Worm (Caenorhabditis elegans): ENCODE results near the gene myo-6.

The myo-6 gene

ce11 chrIII:13462965-13463783 is 53.6 kb downstream of the myo-6 start, which contains the start of gene ant-1.1 (continued):
- TF ChIP-seq lin-15B (tag; optimal IDR thresholded peaks at IDR 0.05) (peak; percentile 94), nhr-19 (GFP tag; conservative IDR thresholded peaks at IDR 0.05) (peak; percentile 97), jun-1 (tag; optimal IDR thresholded peaks at IDR 0.05) (peak; percentile 94), lin-13 (GFP tag; optimal IDR thresholded peaks at IDR 0.05) (peak; percentile 96)

DNA sequence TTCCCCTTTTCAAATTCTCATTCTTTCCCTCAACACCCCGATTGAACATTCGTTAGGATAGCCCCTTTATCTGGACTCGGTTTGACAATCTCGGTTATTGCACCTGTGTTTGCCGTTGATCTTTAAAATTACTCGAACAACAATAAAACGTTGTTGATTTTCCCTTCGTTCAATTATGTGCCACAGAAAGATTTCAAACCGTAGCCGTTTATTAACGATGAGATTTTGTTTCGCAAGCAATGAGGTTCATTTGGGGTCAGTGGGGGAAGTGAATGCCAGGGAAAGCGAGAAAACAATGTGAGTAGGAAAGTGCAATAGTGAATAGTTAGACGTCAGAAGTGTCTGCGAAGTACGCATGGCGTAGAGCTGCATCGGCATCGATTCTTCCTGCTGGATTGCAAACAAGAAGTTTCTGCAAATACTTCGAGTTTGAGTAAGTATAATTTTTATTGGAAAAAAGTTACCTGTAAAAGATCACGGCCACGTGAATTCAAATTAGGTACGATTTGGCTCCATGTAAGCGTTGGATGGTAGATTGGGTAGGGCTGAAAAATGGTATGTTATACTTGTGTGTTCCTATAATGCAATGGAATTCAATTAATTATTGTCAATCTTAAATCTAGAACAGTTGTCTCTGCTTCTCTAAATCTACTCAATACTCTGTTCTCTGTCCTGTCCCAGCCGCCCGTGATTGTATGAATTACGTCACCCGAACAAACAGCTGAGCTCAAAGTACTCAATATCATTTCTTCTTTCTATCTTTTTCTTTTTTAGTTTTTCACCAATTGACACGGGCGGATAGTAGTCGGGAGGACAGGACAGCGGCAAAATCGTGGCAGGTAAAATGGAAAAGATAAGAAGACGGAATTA is 55.1 kb downstream of the myo-6 start, which contains the start of gene kel-3:
TSS of gene kel-3 (plus strand) at position 328 of the 870 bp plus-strand sequence.
- TF ChIP-seq irx-1 (tag; optimal IDR thresholded peaks at IDR 0.05): no peak
- peak; percentile 4 for TF ChIP-seq hlh-17 (GFP tag; optimal IDR thresholded peaks at IDR 0.05; ENCODE audit: borderline replicate concordance)
- TF ChIP-seq unc-30 (tag; optimal IDR thresholded peaks at IDR 0.05): no peak
- no peak for TF ChIP-seq Y116A8C.19 (tag; optimal IDR thresholded peaks at IDR 0.05; ENCODE audit: borderline replicate concordance)
- no peak for TF ChIP-seq egl-13 (tag; optimal IDR thresholded peaks at IDR 0.05)
- peak; percentile 82 for TF ChIP-seq nhr-85 (tag)
- TF ChIP-seq nhr-11 (tag; optimal IDR thresholded peaks at IDR 0.05): peak; percentile 49
- TF ChIP-seq lin-39 (tag; optimal IDR thresholded peaks at IDR 0.05): peak; percentile 67
- peak; percentile 83 for TF ChIP-seq rnt-1 (tag; optimal IDR thresholded peaks at IDR 0.05)
- peak; percentile 91 for TF ChIP-seq nhr-71 (tag; optimal IDR thresholded peaks at IDR 0.05)
- TF ChIP-seq dpl-1 (GFP tag; optimal IDR thresholded peaks at IDR 0.05): peak; percentile 36 to 68 (median 42)
- TF ChIP-seq isw-1 (GFP tag; IDR thresholded peaks at IDR 0.05): no peak
- TF ChIP-seq pqm-1 (tag; optimal IDR thresholded peaks at IDR 0.05): no peak
- no peak for TF ChIP-seq nhr-28 (tag; optimal IDR thresholded peaks at IDR 0.05)
- TF ChIP-seq xbp-1 (tag; optimal IDR thresholded peaks at IDR 0.05): peak; percentile 31
- TF ChIP-seq blmp-1 (tag; optimal IDR thresholded peaks at IDR 0.05): peak; percentile 79
- no peak for TF ChIP-seq fkh-10 (GFP tag; optimal IDR thresholded peaks at IDR 0.05)
- peak; percentile 16 for TF ChIP-seq unc-86 (tag; optimal IDR thresholded peaks at IDR 0.05)
- TF ChIP-seq dsc-1 (tag; optimal IDR thresholded peaks at IDR 0.05): peak; percentile 35
- TF ChIP-seq lin-13 (GFP tag; optimal IDR thresholded peaks at IDR 0.05): peak; percentile 39
- TF ChIP-seq ceh-88 (GFP tag; IDR thresholded peaks at IDR 0.05): peak; percentile 71
- TF ChIP-seq nhr-77 (tag; optimal IDR thresholded peaks at IDR 0.05): peak; percentile 20
- peak; percentile 53 for TF ChIP-seq fos-1 (tag; optimal IDR thresholded peaks at IDR 0.05)
- peak; percentile 0 for TF ChIP-seq swsn-7 (tag; optimal IDR thresholded peaks at IDR 0.05)
- no peak for TF ChIP-seq ceh-8 (GFP tag; optimal IDR thresholded peaks at IDR 0.05)
- no peak for TF ChIP-seq ets-5 (GFP tag; IDR thresholded peaks at IDR 0.05)
- no peak for TF ChIP-seq lin-15B (tag; optimal IDR thresholded peaks at IDR 0.05)
- peak; percentile 14 for TF ChIP-seq fkh-4 (tag; optimal IDR thresholded peaks at IDR 0.05; ENCODE audit: borderline replicate concordance)
- no peak for TF ChIP-seq sptf-1 (tag; optimal IDR thresholded peaks at IDR 0.05)
- TF ChIP-seq ama-1 (optimal IDR thresholded peaks at IDR 0.05): peak; percentile 98
- no peak for TF ChIP-seq ces-1 (GFP tag; optimal IDR thresholded peaks at IDR 0.05)
- peak; percentile 36 for TF ChIP-seq sup-37 (GFP tag; optimal IDR thresholded peaks at IDR 0.05)
- TF ChIP-seq unc-98 (GFP tag; IDR thresholded peaks at IDR 0.05): no peak
- TF ChIP-seq nhr-20 (tag; optimal IDR thresholded peaks at IDR 0.05): peak; percentile 75
- peak; percentile 97 for TF ChIP-seq aly-2 (tag; optimal IDR thresholded peaks at IDR 0.05)
- peak; percentile 68 for TF ChIP-seq jun-1 (tag; optimal IDR thresholded peaks at IDR 0.05)
- TF ChIP-seq nhr-76 (tag; optimal IDR thresholded peaks at IDR 0.05): no peak
- peak in 4 of 6 experiments; percentile 69 to 94 (median 76) for TF ChIP-seq elt-3 (tag; optimal IDR thresholded peaks at IDR 0.05)
- TF ChIP-seq nhr-47 (tag; optimal IDR thresholded peaks at IDR 0.05): peak; percentile 60
- peak in 1 of 2 experiments; percentile 23 for TF ChIP-seq ztf-11 (tag; optimal IDR thresholded peaks at IDR 0.05)
- TF ChIP-seq lin-35 (GFP tag; optimal IDR thresholded peaks at IDR 0.05): peak; percentile 17 to 66
- TF ChIP-seq lin-14 (GFP tag; optimal IDR thresholded peaks at IDR 0.05): peak; percentile 91
- no peak for TF ChIP-seq nhr-12 (tag; optimal IDR thresholded peaks at IDR 0.05)
- TF ChIP-seq C34B4.2 (tag; optimal IDR thresholded peaks at IDR 0.05): peak; percentile 21
- peak; percentile 86 for TF ChIP-seq unc-130 (tag; optimal IDR thresholded peaks at IDR 0.05)
- TF ChIP-seq C16A3.4 (tag; optimal IDR thresholded peaks at IDR 0.05): peak; percentile 26
